Fruit fly (Drosophila melanogaster) whole organism, embryonic: ENCODE measurements around the gene Mabi.

ENCODE experiments used
- Adf1 ChIP-seq: fragments of 200-800 bp; sonication (Bioruptor generic); IDR thresholded peaks from 2 replicates; pipeline ENCODE4 v1.3.6; 2022; ENCODE audit warnings: missing biosample characterization, missing genetic modification characterization
- CG1024 ChIP-seq: fragments of 200-800 bp; sonication (Bioruptor generic); IDR thresholded peaks from 2 replicates; pipeline ENCODE4 v1.3.6; 2022; ENCODE audit warnings: missing biosample characterization, missing genetic modification characterization
- CG10321 ChIP-seq: fragments of 200-800 bp; sonication (Bioruptor generic); IDR thresholded peaks from 2 replicates; pipeline ENCODE4 v1.3.6; 2022; ENCODE audit warnings: missing biosample characterization, missing genetic modification characterization
- CG11247 ChIP-seq: fragments of 200-800 bp; sonication (Bioruptor generic); IDR thresholded peaks from 2 replicates; pipeline ENCODE4 v1.3.6; 2022; ENCODE audit warnings: missing biosample characterization, missing genetic modification characterization
- CG11398 ChIP-seq: fragments of 200-800 bp; sonication (Bioruptor generic); optimal IDR thresholded peaks from 2 replicates; lab custom pipeline; 2016; ENCODE audit warnings: missing biosample characterization, missing genetic modification characterization
- CG11456 ChIP-seq: fragments of 200-800 bp; sonication (Bioruptor generic); IDR thresholded peaks from 3 replicates; pipeline ENCODE4 v1.3.6; 2022; ENCODE audit warnings: missing biosample characterization, missing genetic modification characterization
- CG12769 ChIP-seq: fragments of 200-800 bp; sonication (Bioruptor generic); optimal IDR thresholded peaks from 2 replicates; lab custom pipeline; 2019; ENCODE audit warnings: missing biosample characterization, mild to moderate bottlenecking, missing genetic modification characterization, moderate library complexity
- CG13775 ChIP-seq: fragments of 200-800 bp; sonication (Bioruptor generic); optimal IDR thresholded peaks from 3 replicates; lab custom pipeline; 2017; ENCODE audit warnings: missing biosample characterization, mild to moderate bottlenecking, missing genetic modification characterization
- CG13894 ChIP-seq: fragments of 200-800 bp; sonication (Bioruptor generic); optimal IDR thresholded peaks from 3 replicates; lab custom pipeline; 2018; ENCODE audit warnings: missing biosample characterization, mild to moderate bottlenecking, missing genetic modification characterization, moderate library complexity
- CG14710 ChIP-seq: fragments of 200-800 bp; sonication (Bioruptor generic); optimal IDR thresholded peaks from 3 replicates; lab custom pipeline; 2019; ENCODE audit warnings: missing biosample characterization, mild to moderate bottlenecking, missing genetic modification characterization, moderate library complexity
- CG14860 ChIP-seq: fragments of 200-800 bp; sonication (Bioruptor generic); IDR thresholded peaks from 3 replicates; pipeline ENCODE4 v1.3.6; 2022; ENCODE audit warnings: missing biosample characterization, missing genetic modification characterization; ENCODE audit not compliant: partially characterized antibody
- CG1647 ChIP-seq: fragments of 200-800 bp; sonication (Bioruptor generic); optimal IDR thresholded peaks from 3 replicates; lab custom pipeline; 2016; ENCODE audit warnings: missing biosample characterization, missing genetic modification characterization
- CG16863 ChIP-seq: fragments of 200-800 bp; sonication (Bioruptor generic); optimal IDR thresholded peaks from 3 replicates; lab custom pipeline; 2016; ENCODE audit warnings: missing biosample characterization, missing genetic modification characterization
- CG17186 ChIP-seq: fragments of 200-800 bp; sonication (Bioruptor generic); optimal IDR thresholded peaks from 3 replicates; lab custom pipeline; 2017; ENCODE audit warnings: missing biosample characterization, missing genetic modification reagents, missing genetic modification characterization
- CG17829 ChIP-seq: fragments of 200-800 bp; optimal IDR thresholded peaks from 2 replicates; lab custom pipeline; 2019; ENCODE audit warnings: missing biosample characterization, mild to moderate bottlenecking, missing genetic modification characterization, moderate library complexity
- CG2712 ChIP-seq: fragments of 200-800 bp; optimal IDR thresholded peaks from 3 replicates; lab custom pipeline; 2019; ENCODE audit warnings: missing biosample characterization, mild to moderate bottlenecking, missing genetic modification characterization, moderate library complexity
- CG2875 ChIP-seq: fragments of 200-800 bp; sonication (Bioruptor generic); optimal IDR thresholded peaks from 2 replicates; lab custom pipeline; 2017; ENCODE audit warnings: missing biosample characterization, mild to moderate bottlenecking, missing genetic modification characterization, missing genetic modification reagents
- CG6813 ChIP-seq: fragments of 200-800 bp; sonication (Bioruptor generic); optimal IDR thresholded peaks from 2 replicates; lab custom pipeline; 2017; ENCODE audit warnings: missing biosample characterization, missing genetic modification characterization, mild to moderate bottlenecking, moderate library complexity, missing genetic modification reagents
- CG7987 ChIP-seq: fragments of 200-800 bp; sonication (Bioruptor generic); optimal IDR thresholded peaks from 2 replicates; lab custom pipeline; 2018; ENCODE audit warnings: missing biosample characterization, mild to moderate bottlenecking, missing genetic modification characterization, moderate library complexity
- CG9727 ChIP-seq: fragments of 200-800 bp; sonication (Bioruptor generic); optimal IDR thresholded peaks from 3 replicates; lab custom pipeline; 2017; ENCODE audit warnings: missing biosample characterization, mild to moderate bottlenecking, missing genetic modification characterization
- Chrac-16 ChIP-seq: fragments of 200-800 bp; sonication (Bioruptor generic); optimal IDR thresholded peaks from 3 replicates; lab custom pipeline; 2016; ENCODE audit warnings: missing biosample characterization, missing genetic modification characterization
- CkIIα-i1 ChIP-seq: fragments of 200-800 bp; sonication (Bioruptor generic); IDR thresholded peaks from 2 replicates; pipeline ENCODE4 v1.3.6; 2022; ENCODE audit warnings: missing biosample characterization, missing genetic modification characterization
- Dad ChIP-seq: fragments of 200-800 bp; sonication (Bioruptor generic); optimal IDR thresholded peaks from 3 replicates; lab custom pipeline; 2016; ENCODE audit warnings: missing biosample characterization, missing genetic modification characterization
- Doc3 ChIP-seq: fragments of 200-800 bp; sonication (Bioruptor generic); IDR thresholded peaks from 3 replicates; pipeline ENCODE4 v1.3.6; 2022; ENCODE audit warnings: missing biosample characterization, missing genetic modification characterization; ENCODE audit not compliant: partially characterized antibody
- Drgx ChIP-seq: fragments of 200-800 bp; sonication (Bioruptor generic); IDR thresholded peaks from 2 replicates; pipeline ENCODE4 v1.3.6; 2022; ENCODE audit warnings: missing biosample characterization, missing genetic modification characterization
- GATAe ChIP-seq: fragments of 200-800 bp; sonication (Bioruptor generic); conservative IDR thresholded peaks from 2 replicates; pipeline ENCODE4 v1.3.6; 2022; ENCODE audit warnings: missing biosample characterization, missing genetic modification characterization
- Hr39 ChIP-seq: fragments of >200 bp; optimal IDR thresholded peaks from 2 replicates; lab custom pipeline; 2017
- Lim3 ChIP-seq: fragments of 200-800 bp; sonication (Bioruptor generic); IDR thresholded peaks from 2 replicates; pipeline ENCODE4 v1.3.6; 2022; ENCODE audit warnings: missing biosample characterization, missing genetic modification characterization
- MTF-1 ChIP-seq: fragments of 200-800 bp; sonication (Bioruptor generic); optimal IDR thresholded peaks from 2 replicates; lab custom pipeline; 2018; ENCODE audit warnings: missing biosample characterization, mild to moderate bottlenecking, missing genetic modification characterization, borderline replicate concordance
- NFAT ChIP-seq: fragments of 200-800 bp; sonication (Bioruptor generic); IDR thresholded peaks from 2 replicates; pipeline ENCODE4 v1.3.6; 2022; ENCODE audit warnings: missing biosample characterization, missing genetic modification characterization
- NK7.1 ChIP-seq: fragments of 200-800 bp; sonication (Bioruptor generic); optimal IDR thresholded peaks from 3 replicates; lab custom pipeline; 2016; ENCODE audit warnings: missing biosample characterization, missing genetic modification characterization
- Sox102F ChIP-seq: fragments of 200-800 bp; sonication (Bioruptor generic); optimal IDR thresholded peaks from 2 replicates; lab custom pipeline; 2018; ENCODE audit warnings: missing biosample characterization, mild to moderate bottlenecking, missing genetic modification characterization, moderate library complexity
- Usf ChIP-seq: fragments of 200-800 bp; sonication (Bioruptor generic); optimal IDR thresholded peaks from 2 replicates; lab custom pipeline; 2017; ENCODE audit warnings: missing genotype, missing biosample characterization, missing genetic modification characterization
- cato ChIP-seq: fragments of 200-800 bp; sonication (Bioruptor generic); optimal IDR thresholded peaks from 2 replicates; lab custom pipeline; 2016; ENCODE audit warnings: missing biosample characterization, missing genetic modification characterization, borderline replicate concordance
- chm ChIP-seq: fragments of 200-800 bp; sonication (Bioruptor generic); IDR thresholded peaks from 2 replicates; pipeline ENCODE4 v1.3.6; 2022; ENCODE audit warnings: missing biosample characterization, missing genetic modification characterization
- dysf ChIP-seq: fragments of 200-800 bp; sonication (Bioruptor generic); IDR thresholded peaks from 3 replicates; pipeline ENCODE4 v1.3.6; 2022; ENCODE audit warnings: missing biosample characterization, missing genetic modification characterization
- ems ChIP-seq: fragments of 200-800 bp; sonication (Bioruptor generic); optimal IDR thresholded peaks from 3 replicates; lab custom pipeline; 2016; ENCODE audit warnings: missing biosample characterization, missing genetic modification characterization
- fd3F ChIP-seq: fragments of 200-800 bp; sonication (Bioruptor generic); optimal IDR thresholded peaks from 2 replicates; lab custom pipeline; 2018; ENCODE audit warnings: missing biosample characterization, mild to moderate bottlenecking, missing genetic modification characterization, moderate library complexity
- gcm ChIP-seq: fragments of 200-800 bp; sonication (Bioruptor generic); optimal IDR thresholded peaks from 2 replicates; lab custom pipeline; 2019; ENCODE audit warnings: missing biosample characterization, mild to moderate bottlenecking, missing genetic modification characterization, moderate library complexity
- hth ChIP-seq: fragments of >200 bp; optimal IDR thresholded peaks from 2 replicates; lab custom pipeline; 2017; ENCODE audit warnings: inconsistent platforms
- jing ChIP-seq: fragments of 200-800 bp; sonication (Bioruptor generic); optimal IDR thresholded peaks from 2 replicates; lab custom pipeline; 2018; ENCODE audit warnings: missing biosample characterization, mild to moderate bottlenecking, missing genetic modification characterization
- jumu ChIP-seq: fragments of 200-800 bp; sonication (Bioruptor generic); optimal IDR thresholded peaks from 3 replicates; lab custom pipeline; 2016; ENCODE audit warnings: missing biosample characterization, missing genetic modification characterization
- mld ChIP-seq: fragments of 200-800 bp; sonication (Bioruptor generic); IDR thresholded peaks from 3 replicates; pipeline ENCODE4 v1.3.6; 2022; ENCODE audit warnings: missing biosample characterization, missing genetic modification characterization; ENCODE audit not compliant: partially characterized antibody
- nmo ChIP-seq: fragments of 200-800 bp; sonication (Bioruptor generic); optimal IDR thresholded peaks from 2 replicates; lab custom pipeline; 2018; ENCODE audit warnings: missing biosample characterization, mild to moderate bottlenecking, missing genetic modification characterization, moderate library complexity
- oc ChIP-seq: fragments of 200-800 bp; sonication (Bioruptor generic); optimal IDR thresholded peaks from 2 replicates; lab custom pipeline; 2018; ENCODE audit warnings: missing biosample characterization, mild to moderate bottlenecking, missing genetic modification characterization, moderate library complexity
- otp ChIP-seq: fragments of 200-800 bp; sonication (Bioruptor generic); IDR thresholded peaks from 3 replicates; pipeline ENCODE4, ENCODE4 v1.3.6; 2022; ENCODE audit warnings: missing biosample characterization, missing genetic modification characterization
- p53 ChIP-seq: fragments of 200-800 bp; sonication (Bioruptor generic); optimal IDR thresholded peaks from 2 replicates; lab custom pipeline; 2016; ENCODE audit warnings: missing biosample characterization, missing genetic modification characterization
- repo ChIP-seq: fragments of 200-800 bp; sonication (Bioruptor generic); optimal IDR thresholded peaks from 2 replicates; lab custom pipeline; 2016; ENCODE audit warnings: missing biosample characterization, missing genetic modification characterization
- row ChIP-seq: fragments of 200-800 bp; sonication (Bioruptor generic); IDR thresholded peaks from 3 replicates; pipeline ENCODE4 v1.3.6; 2022; ENCODE audit warnings: missing biosample characterization, missing genetic modification characterization
- scrt ChIP-seq: fragments of 200-800 bp; sonication (Bioruptor generic); optimal IDR thresholded peaks from 2 replicates; lab custom pipeline; 2018; ENCODE audit warnings: missing biosample characterization, mild to moderate bottlenecking, missing genetic modification characterization, moderate library complexity
- tll ChIP-seq, 2 experiments: fragments of 200-800 bp in 1 of 2; fragments of >200 bp in 1 of 2; sonication (Bioruptor generic) in 1 of 2; optimal IDR thresholded peaks; 2 replicates each; lab custom pipeline; 2017 to 2019; ENCODE audit warnings: missing biosample characterization in 2 of 2, missing genetic modification characterization in 2 of 2, mild to moderate bottlenecking in 1 of 2, moderate library complexity in 1 of 2

The Mabi gene

dm6 chr2L:13222225-13222648 lies 12.2 kb downstream of the Mabi start, which contains the start of the genes Ski6 and CG16812 (continued):
- TF ChIP-seq CG2712 (tag; lab: Kevin White, UChicago) (peak; percentile 87), CG9727 (GFP tag; lab: Kevin White, UChicago) (peak; percentile 63), Drgx (GFP tag; lab: Robert Waterston, UW) (no peak), CG6813 (GFP tag; lab: Kevin White, UChicago) (no peak), fd3F (GFP tag; lab: Kevin White, UChicago) (peak; percentile 66), CG14860 (no peak), Doc3 (GFP tag; lab: Robert Waterston, UW) (no peak; the same call in 2 of the 3 replicates), CG17829 (peak; percentile 87), scrt (GFP tag; lab: Kevin White, UChicago) (no peak), p53 (no peak), Usf (no peak), otp (GFP tag; lab: Robert Waterston, UW) (no peak), mld (GFP tag; lab: Robert Waterston, UW) (no peak), CG16863 (GFP tag; lab: Kevin White, UChicago) (no peak), repo (no peak), GATAe (GFP tag; lab: Robert Waterston, UW) (no peak), Chrac-16 (GFP tag; lab: Kevin White, UChicago) (peak; percentile 78), CG11398 (GFP tag; lab: Kevin White, UChicago) (no peak), nmo (GFP tag; lab: Kevin White, UChicago) (peak; percentile 84), Adf1 (GFP tag; lab: Robert Waterston, UW) (no peak), chm (GFP tag; lab: Robert Waterston, UW) (no peak), CkIIα-i1 (GFP tag; lab: Robert Waterston, UW) (no peak), Hr39 (lab: Kevin White, UChicago) (no peak), row (GFP tag; lab: Robert Waterston, UW) (peak; percentile 78), CG12769 (tag; lab: Kevin White, UChicago) (no peak), jumu (GFP tag; lab: Kevin White, UChicago) (no peak), MTF-1 (GFP tag; lab: Kevin White, UChicago) (peak; percentile 68), CG14710 (tag; lab: Kevin White, UChicago) (peak; percentile 88), ems (GFP tag; lab: Kevin White, UChicago) (no peak), NK7.1 (GFP tag; lab: Kevin White, UChicago) (no peak), dysf (GFP tag; lab: Robert Waterston, UW) (peak; percentile 60; the same call in 2 of the 3 replicates), NFAT (GFP tag; lab: Robert Waterston, UW) (peak; percentile 48; the same call in 1 of the 2 replicates), CG13894 (tag; lab: Kevin White, UChicago) (no peak), jing (GFP tag; lab: Kevin White, UChicago) (no peak), CG17186 (GFP tag; lab: Kevin White, UChicago) (no peak), Dad (GFP tag; lab: Kevin White, UChicago) (no peak), CG1647 (GFP tag; lab: Kevin White, UChicago) (no peak), Sox102F (GFP tag; lab: Kevin White, UChicago) (peak; percentile 81), CG11247 (peak; percentile 52; the same call in 1 of the 2 replicates), hth (lab: Kevin White, UChicago) (no peak), oc (tag; lab: Kevin White, UChicago) (peak; percentile 52), CG10321 (GFP tag; lab: Robert Waterston, UW) (no peak), CG13775 (GFP tag; lab: Kevin White, UChicago) (peak; percentile 65), CG2875 (GFP tag; lab: Kevin White, UChicago) (no peak), Lim3 (GFP tag; lab: Robert Waterston, UW) (no peak), cato (peak; percentile 34), CG1024 (GFP tag; lab: Robert Waterston, UW) (peak; percentile 22; the same call in 1 of the 2 replicates), CG7987 (GFP tag; lab: Kevin White, UChicago) (no peak), tll (GFP tag; optimal IDR thresholded peaks at IDR 0.05; lab: Kevin White, UChicago) (no peak), CG11456 (GFP tag; lab: Robert Waterston, UW) (no peak), gcm (GFP tag; lab: Kevin White, UChicago) (peak; percentile 68)
